Worm (Caenorhabditis elegans): ENCODE measurements around the gene ttr-11.

- TF ChIP-seq ceh-13 (GFP tag; optimal IDR thresholded peaks at IDR 0.05) = no peak
- no peak for TF ChIP-seq flt-1 (GFP tag; IDR thresholded peaks at IDR 0.05)
- no peak for TF ChIP-seq ceh-36 (tag; optimal IDR thresholded peaks at IDR 0.05)
- TF ChIP-seq hmg-4 (GFP tag; optimal IDR thresholded peaks at IDR 0.05) = no peak
- no peak for TF ChIP-seq tra-4 (tag; optimal IDR thresholded peaks at IDR 0.05)
- no peak for TF ChIP-seq ets-7 (tag; optimal IDR thresholded peaks at IDR 0.05)
- no peak for TF ChIP-seq B0310.2 (tag; optimal IDR thresholded peaks at IDR 0.05)
- TF ChIP-seq tbx-11 (GFP tag; IDR thresholded peaks at IDR 0.05) = no peak
These were observed 38.8 kb downstream of the ttr-11 start, which contains the start of gene srxa-15 for ce11 chrV:20641896-20642295.

Measured in whole organism, early embryonic.